Fruit fly (Drosophila melanogaster) whole organism, adult: ENCODE results near the gene Rsph9.

ENCODE experiments used
- CG11617 ChIP-seq: fragments of 200-800 bp; sonication (Bioruptor generic); optimal IDR thresholded peaks from 2 replicates; lab custom pipeline; 2017; ENCODE audit warnings: mild to moderate bottlenecking, missing biosample characterization, missing genetic modification reagents, missing genetic modification characterization
- CG14711 ChIP-seq: fragments of 200-800 bp; sonication (Bioruptor generic); optimal IDR thresholded peaks from 2 replicates; lab custom pipeline; 2018; ENCODE audit warnings: missing biosample characterization, mild to moderate bottlenecking, missing genetic modification characterization, moderate library complexity
- CG1620 ChIP-seq: fragments of 200-800 bp; sonication (Bioruptor generic); optimal IDR thresholded peaks from 2 replicates; lab custom pipeline; 2016; ENCODE audit warnings: missing biosample characterization, missing genetic modification characterization
- CG5204 ChIP-seq: fragments of 200-800 bp; sonication (Bioruptor generic); optimal IDR thresholded peaks from 2 replicates; lab custom pipeline; 2016; ENCODE audit warnings: missing biosample characterization, missing genetic modification characterization
- CG7045 ChIP-seq: fragments of 200-800 bp; sonication (Bioruptor generic); optimal IDR thresholded peaks from 2 replicates; lab custom pipeline; 2017; ENCODE audit warnings: missing biosample characterization, mild to moderate bottlenecking, missing genetic modification characterization
- Crg-1 ChIP-seq: fragments of 200-800 bp; sonication (Bioruptor generic); optimal IDR thresholded peaks from 2 replicates; lab custom pipeline; 2016; ENCODE audit warnings: missing biosample characterization, missing genetic modification characterization
- Hr96 ChIP-seq: fragments of 200-800 bp; sonication (Bioruptor generic); optimal IDR thresholded peaks from 2 replicates; lab custom pipeline; 2016; ENCODE audit warnings: missing biosample characterization, missing genetic modification characterization
- bab1 ChIP-seq: fragments of 200-800 bp; sonication (Bioruptor generic); optimal IDR thresholded peaks from 3 replicates; lab custom pipeline; 2019; ENCODE audit warnings: missing biosample characterization, mild to moderate bottlenecking, missing genetic modification characterization, moderate library complexity
- cic ChIP-seq: fragments of 200-800 bp; sonication (Bioruptor generic); optimal IDR thresholded peaks from 2 replicates; lab custom pipeline; 2017; ENCODE audit warnings: missing biosample characterization, mild to moderate bottlenecking, missing genetic modification characterization, moderate library complexity
- kay ChIP-seq: fragments of 200-800 bp; sonication (Bioruptor generic); peaks from one replicate; lab custom pipeline; 2016; ENCODE audit warnings: missing biosample characterization, missing genetic modification characterization, borderline replicate concordance
- ovo ChIP-seq: fragments of 200-800 bp; sonication (Bioruptor generic); optimal IDR thresholded peaks from 2 replicates; lab custom pipeline; 2016; ENCODE audit warnings: missing biosample characterization, missing genetic modification characterization
- tj ChIP-seq: fragments of 200-800 bp; sonication (Bioruptor generic); optimal IDR thresholded peaks from 3 replicates; lab custom pipeline; 2017; ENCODE audit warnings: missing biosample characterization, mild to moderate bottlenecking, missing genetic modification characterization, moderate library complexity

dm6 chr2L:17381616-17382015 lies 30.8 kb downstream of the Rsph9 start:
- no peak for TF ChIP-seq CG5204 (GFP tag; lab: Kevin White, UChicago)
- TF ChIP-seq tj (GFP tag; lab: Kevin White, UChicago): no peak
- TF ChIP-seq CG7045 (GFP tag; lab: Kevin White, UChicago): no peak
- no peak for TF ChIP-seq kay
- TF ChIP-seq CG1620: no peak
- TF ChIP-seq bab1 (GFP tag; lab: Kevin White, UChicago): no peak
- TF ChIP-seq ovo (GFP tag; lab: Kevin White, UChicago): no peak
- no peak for TF ChIP-seq CG11617
- TF ChIP-seq CG14711 (tag; lab: Kevin White, UChicago): no peak
- no peak for TF ChIP-seq cic (GFP tag; lab: Kevin White, UChicago)
- TF ChIP-seq Crg-1 (GFP tag; lab: Kevin White, UChicago): no peak
- no peak for TF ChIP-seq Hr96 (GFP tag; lab: Kevin White, UChicago)
